Fruit fly (Drosophila melanogaster) whole organism, embryonic: ENCODE results near the gene CG13315.

Experiments used
- Bteb2 ChIP-seq: fragments of 200-800 bp; sonication (Bioruptor generic); optimal IDR thresholded peaks from 2 replicates; lab custom pipeline; 2016; ENCODE audit warnings: missing biosample characterization, missing genetic modification characterization
- CG10267 ChIP-seq: fragments of 200-800 bp; sonication (Bioruptor generic); optimal IDR thresholded peaks from 2 replicates; lab custom pipeline; 2018; ENCODE audit warnings: missing biosample characterization, mild to moderate bottlenecking, missing genetic modification characterization, moderate library complexity
- CG12219 ChIP-seq: fragments of 200-800 bp; sonication (Bioruptor generic); optimal IDR thresholded peaks from 3 replicates; lab custom pipeline; 2018; ENCODE audit warnings: missing biosample characterization, mild to moderate bottlenecking, missing genetic modification characterization
- CG12659 ChIP-seq: fragments of 200-800 bp; sonication (Bioruptor generic); optimal IDR thresholded peaks from 3 replicates; lab custom pipeline; 2017; ENCODE audit warnings: mild to moderate bottlenecking, missing biosample characterization, missing genetic modification reagents, missing genetic modification characterization
- CG12769 ChIP-seq: fragments of 200-800 bp; sonication (Bioruptor generic); optimal IDR thresholded peaks from 2 replicates; lab custom pipeline; 2019; ENCODE audit warnings: missing biosample characterization, mild to moderate bottlenecking, missing genetic modification characterization, moderate library complexity
- CG13123 ChIP-seq: fragments of 200-800 bp; sonication (Bioruptor generic); optimal IDR thresholded peaks from 2 replicates; lab custom pipeline; 2016; ENCODE audit warnings: missing biosample characterization, missing genetic modification characterization
- CG13424 ChIP-seq: fragments of 200-800 bp; sonication (Bioruptor generic); optimal IDR thresholded peaks from 2 replicates; lab custom pipeline; 2019; ENCODE audit warnings: missing biosample characterization, mild to moderate bottlenecking, missing genetic modification characterization, moderate library complexity
- CG14710 ChIP-seq: fragments of 200-800 bp; sonication (Bioruptor generic); optimal IDR thresholded peaks from 3 replicates; lab custom pipeline; 2019; ENCODE audit warnings: missing biosample characterization, mild to moderate bottlenecking, missing genetic modification characterization, moderate library complexity
- CG16815 ChIP-seq: fragments of 200-800 bp; sonication (Bioruptor generic); optimal IDR thresholded peaks from 3 replicates; lab custom pipeline; 2017; ENCODE audit warnings: missing biosample characterization, mild to moderate bottlenecking, missing genetic modification characterization
- CG18619 ChIP-seq: fragments of 200-800 bp; sonication (Bioruptor generic); optimal IDR thresholded peaks from 3 replicates; lab custom pipeline; 2017; ENCODE audit warnings: missing biosample characterization, mild to moderate bottlenecking, missing genetic modification characterization
- CG2129 ChIP-seq: fragments of 200-800 bp; sonication (Bioruptor generic); IDR thresholded peaks from 2 replicates; pipeline ENCODE4 v1.3.6; 2022; ENCODE audit warnings: missing biosample characterization, missing genetic modification characterization; ENCODE audit not compliant: partially characterized antibody
- CG2199 ChIP-seq: fragments of 200-800 bp; sonication (Bioruptor generic); IDR thresholded peaks from 3 replicates; pipeline ENCODE4 v1.3.6; 2022; ENCODE audit warnings: missing biosample characterization, missing genetic modification characterization
- CG30403 ChIP-seq: fragments of 200-800 bp; sonication (Bioruptor generic); optimal IDR thresholded peaks from 3 replicates; lab custom pipeline; 2016; ENCODE audit warnings: missing biosample characterization, missing genetic modification characterization
- CG3726 ChIP-seq: fragments of 200-800 bp; sonication (Bioruptor generic); IDR thresholded peaks from 3 replicates; pipeline ENCODE4, ENCODE4 v1.3.6; 2022; ENCODE audit warnings: missing biosample characterization, missing genetic modification characterization
- CG5245 ChIP-seq: fragments of 200-800 bp; sonication (Bioruptor generic); optimal IDR thresholded peaks from 3 replicates; lab custom pipeline; 2016; ENCODE audit warnings: missing biosample characterization, missing genetic modification characterization
- CG6791 ChIP-seq: fragments of 200-800 bp; sonication (Bioruptor generic); IDR thresholded peaks from 3 replicates; pipeline ENCODE4 v1.3.6; 2022; ENCODE audit warnings: missing biosample characterization, missing genetic modification characterization; ENCODE audit not compliant: partially characterized antibody
- CG7372 ChIP-seq: fragments of 200-800 bp; sonication (Bioruptor generic); IDR thresholded peaks from 2 replicates; pipeline ENCODE4 v1.3.6; 2022; ENCODE audit warnings: missing biosample characterization, missing genetic modification characterization
- CG7556 ChIP-seq: fragments of 200-800 bp; sonication (Bioruptor generic); optimal IDR thresholded peaks from 2 replicates; lab custom pipeline; 2017; ENCODE audit warnings: missing biosample characterization, mild to moderate bottlenecking, missing genetic modification characterization
- CG8281 ChIP-seq: fragments of 200-800 bp; sonication (Bioruptor generic); optimal IDR thresholded peaks from 2 replicates; lab custom pipeline; 2018; ENCODE audit warnings: missing biosample characterization, mild to moderate bottlenecking, missing genetic modification characterization, moderate library complexity
- CG9817 ChIP-seq: fragments of 200-800 bp; sonication (Bioruptor generic); optimal IDR thresholded peaks from 2 replicates; lab custom pipeline; 2018; ENCODE audit warnings: missing biosample characterization, mild to moderate bottlenecking, missing genetic modification characterization, moderate library complexity
- CoRest ChIP-seq: fragments of 200-800 bp; sonication (Bioruptor generic); optimal IDR thresholded peaks from 3 replicates; lab custom pipeline; 2018; ENCODE audit warnings: missing biosample characterization, mild to moderate bottlenecking, missing genetic modification characterization, moderate library complexity
- CrebB ChIP-seq: fragments of 200-800 bp; sonication (Bioruptor generic); optimal IDR thresholded peaks from 3 replicates; lab custom pipeline; 2018; ENCODE audit warnings: missing biosample characterization, mild to moderate bottlenecking, missing genetic modification characterization
- Dip3 ChIP-seq: fragments of 200-800 bp; sonication (Bioruptor generic); optimal IDR thresholded peaks from 3 replicates; lab custom pipeline; 2016; ENCODE audit warnings: missing biosample characterization, missing genetic modification characterization
- Elba2 ChIP-seq: fragments of 200-800 bp; sonication (Bioruptor generic); optimal IDR thresholded peaks from 3 replicates; lab custom pipeline; 2016; ENCODE audit warnings: missing biosample characterization, missing genetic modification characterization
- Ets65A ChIP-seq: fragments of 200-800 bp; sonication (Bioruptor generic); peaks from one replicate; lab custom pipeline; 2016; ENCODE audit warnings: missing biosample characterization, missing genetic modification characterization
- Hr3 ChIP-seq: fragments of 200-800 bp; sonication (Bioruptor generic); optimal IDR thresholded peaks from 3 replicates; lab custom pipeline; 2016; ENCODE audit warnings: missing biosample characterization, missing genetic modification characterization
- Hr39 ChIP-seq: fragments of >200 bp; optimal IDR thresholded peaks from 2 replicates; lab custom pipeline; 2017
- Kr ChIP-seq: fragments of 200-800 bp; sonication (Bioruptor generic); optimal IDR thresholded peaks from 2 replicates; lab custom pipeline; 2017; ENCODE audit warnings: missing biosample characterization, mild to moderate bottlenecking, missing genetic modification characterization
- Lhr ChIP-seq: fragments of 200-800 bp; sonication (Bioruptor generic); optimal IDR thresholded peaks from 3 replicates; lab custom pipeline; 2017; ENCODE audit warnings: mild to moderate bottlenecking, missing biosample characterization, missing genetic modification reagents, missing genetic modification characterization
- Lim3 ChIP-seq: fragments of 200-800 bp; sonication (Bioruptor generic); IDR thresholded peaks from 2 replicates; pipeline ENCODE4 v1.3.6; 2022; ENCODE audit warnings: missing biosample characterization, missing genetic modification characterization
- Med ChIP-seq: fragments of 200-800 bp; sonication (Bioruptor generic); peaks from one replicate; lab custom pipeline; 2016; ENCODE audit warnings: missing biosample characterization, missing genetic modification characterization, mild to moderate bottlenecking, inconsistent platforms, moderate library complexity
- Meics ChIP-seq: fragments of 200-800 bp; sonication (Bioruptor generic); optimal IDR thresholded peaks from 2 replicates; lab custom pipeline; 2017; ENCODE audit warnings: missing biosample characterization, mild to moderate bottlenecking, missing genetic modification characterization
- Poxn ChIP-seq: fragments of 200-800 bp; sonication (Bioruptor generic); IDR thresholded peaks from 2 replicates; pipeline ENCODE4 v1.3.6; 2022; ENCODE audit warnings: missing biosample characterization, missing genetic modification characterization
- Six4 ChIP-seq: fragments of 200-800 bp; sonication (Bioruptor generic); optimal IDR thresholded peaks from 2 replicates; lab custom pipeline; 2016; ENCODE audit warnings: missing biosample characterization, missing genetic modification characterization
- Trl ChIP-seq, 3 experiments: fragments of >200 bp in 2 of 3; fragments of 200-800 bp in 1 of 3; sonication (Bioruptor generic) in 1 of 3; optimal IDR thresholded peaks; 2 replicates in 1 of 3; 3 replicates in 2 of 3; lab custom pipeline; 2016 to 2017; ENCODE audit warnings: missing biosample characterization in 1 of 3, missing genetic modification characterization in 1 of 3
- abd-A ChIP-seq: fragments of 200-800 bp; sonication (Bioruptor generic); optimal IDR thresholded peaks from 3 replicates; lab custom pipeline; 2019; ENCODE audit warnings: missing biosample characterization, mild to moderate bottlenecking, missing genetic modification characterization, moderate library complexity
- amos ChIP-seq: fragments of 200-800 bp; sonication (Bioruptor generic); IDR thresholded peaks from 2 replicates; pipeline ENCODE4 v1.3.6; 2022; ENCODE audit warnings: missing biosample characterization, missing genetic modification characterization; ENCODE audit not compliant: partially characterized antibody
- bab2 ChIP-seq: fragments of 200-800 bp; sonication (Bioruptor generic); optimal IDR thresholded peaks from 2 replicates; lab custom pipeline; 2016; ENCODE audit warnings: missing biosample characterization, missing genetic modification characterization
- eve ChIP-seq, 2 experiments: fragments of >200 bp; optimal IDR thresholded peaks; 2 replicates each; lab custom pipeline; 2017; ENCODE audit warnings: missing biosample characterization in 2 of 2, missing genetic modification characterization in 2 of 2
- grau ChIP-seq: fragments of 200-800 bp; optimal IDR thresholded peaks from 3 replicates; lab custom pipeline; 2019; ENCODE audit warnings: missing biosample characterization, mild to moderate bottlenecking, missing genetic modification characterization, moderate library complexity
- lab ChIP-seq: fragments of 200-800 bp; sonication (Bioruptor generic); optimal IDR thresholded peaks from 3 replicates; lab custom pipeline; 2017; ENCODE audit warnings: missing biosample characterization, missing genetic modification characterization, mild to moderate bottlenecking, moderate library complexity, missing genetic modification reagents
- lilli ChIP-seq: fragments of 200-800 bp; sonication (Bioruptor generic); optimal IDR thresholded peaks from 3 replicates; lab custom pipeline; 2016; ENCODE audit warnings: missing biosample characterization, missing genetic modification characterization
- mam ChIP-seq: fragments of 200-800 bp; sonication (Bioruptor generic); optimal IDR thresholded peaks from 3 replicates; lab custom pipeline; 2016; ENCODE audit warnings: missing biosample characterization, missing genetic modification characterization
- phol ChIP-seq: fragments of 200-800 bp; sonication (Bioruptor generic); optimal IDR thresholded peaks from 3 replicates; lab custom pipeline; 2018; ENCODE audit warnings: missing biosample characterization, mild to moderate bottlenecking, missing genetic modification characterization, moderate library complexity
- psq ChIP-seq: fragments of 200-800 bp; sonication (Bioruptor generic); optimal IDR thresholded peaks from 2 replicates; lab custom pipeline; 2017; ENCODE audit warnings: missing biosample characterization, missing genetic modification characterization
- seq ChIP-seq: fragments of 200-800 bp; sonication (Bioruptor generic); IDR thresholded peaks from 2 replicates; pipeline ENCODE4 v1.3.6; 2022; ENCODE audit warnings: missing biosample characterization, missing genetic modification characterization
- shn ChIP-seq: fragments of 200-800 bp; sonication (Bioruptor generic); optimal IDR thresholded peaks from 3 replicates; lab custom pipeline; 2016; ENCODE audit warnings: missing biosample characterization, missing genetic modification characterization
- tll ChIP-seq, 2 experiments: fragments of 200-800 bp in 1 of 2; fragments of >200 bp in 1 of 2; sonication (Bioruptor generic) in 1 of 2; optimal IDR thresholded peaks; 2 replicates each; lab custom pipeline; 2017 to 2019; ENCODE audit warnings: missing biosample characterization in 2 of 2, missing genetic modification characterization in 2 of 2, mild to moderate bottlenecking in 1 of 2, moderate library complexity in 1 of 2
- z ChIP-seq: fragments of 200-800 bp; sonication (Bioruptor generic); IDR thresholded peaks from 3 replicates; pipeline ENCODE4 v1.3.6; 2022; ENCODE audit warnings: missing biosample characterization, missing genetic modification characterization

Gene CG13315

dm6 chr3L:9126021-9126811 lies 29.5 kb downstream of the CG13315 start (continued):
- TF ChIP-seq phol (no peak), CG7372 (GFP tag; lab: Robert Waterston, UW) (no peak), Ets65A (GFP tag; lab: Kevin White, UChicago) (peak; percentile 39), eve (GFP tag; optimal IDR thresholded peaks at IDR 0.05; lab: Kevin White, UChicago) (peak in 1 of 2 experiments; percentile 18), CG30403 (GFP tag; lab: Kevin White, UChicago) (peak; percentile 36), Trl (optimal IDR thresholded peaks at IDR 0.05; lab: Kevin White, UChicago) (peak in 1 of 2 experiments; percentile 22), Trl (GFP tag; optimal IDR thresholded peaks at IDR 0.05; lab: Kevin White, UChicago) (no peak), CG13123 (GFP tag; lab: Kevin White, UChicago) (no peak), CG18619 (GFP tag; lab: Kevin White, UChicago) (peak; percentile 53), mam (GFP tag; lab: Kevin White, UChicago) (no peak), Elba2 (GFP tag; lab: Kevin White, UChicago) (no peak), CG2199 (GFP tag; lab: Robert Waterston, UW) (peak; percentile 45; the same call in 1 of the 3 replicates), seq (no peak), Med (GFP tag; lab: Kevin White, UChicago) (peak; percentile 67), CG6791 (no peak), CG2129 (GFP tag; lab: Robert Waterston, UW) (no peak), Lim3 (GFP tag; lab: Robert Waterston, UW) (peak; percentile 13; the same call in 1 of the 2 replicates), CoRest (tag; lab: Kevin White, UChicago) (peak; percentile 15), CG12769 (tag; lab: Kevin White, UChicago) (peak; percentile 42), CG14710 (no peak), CG3726 (GFP tag; lab: Robert Waterston, UW) (no peak), shn (GFP tag; lab: Kevin White, UChicago) (no peak), Hr39 (no peak), tll (GFP tag; optimal IDR thresholded peaks at IDR 0.05; lab: Kevin White, UChicago) (no peak), CG5245 (no peak), CG10267 (no peak), amos (GFP tag; lab: Robert Waterston, UW) (no peak), CG7556 (GFP tag; lab: Kevin White, UChicago) (peak; percentile 59), Six4 (no peak), lilli (GFP tag; lab: Kevin White, UChicago) (no peak), CG13424 (tag; lab: Kevin White, UChicago) (peak; percentile 1), abd-A (tag; lab: Kevin White, UChicago) (no peak), CG12219 (GFP tag; lab: Kevin White, UChicago) (no peak), Poxn (GFP tag; lab: Robert Waterston, UW) (no peak), Meics (GFP tag; lab: Kevin White, UChicago) (peak; percentile 32), grau (tag; lab: Kevin White, UChicago) (no peak), lab (GFP tag; lab: Kevin White, UChicago) (peak; percentile 20), CG16815 (GFP tag; lab: Kevin White, UChicago) (peak; percentile 15), bab2 (no peak), psq (GFP tag; lab: Kevin White, UChicago) (no peak), CG8281 (no peak), Kr (GFP tag; lab: Kevin White, UChicago) (no peak), CG9817 (no peak), z (GFP tag; lab: Robert Waterston, UW) (peak; percentile 37; the same call in 1 of the 3 replicates), Dip3 (GFP tag; lab: Kevin White, UChicago) (no peak), CG12659 (GFP tag; lab: Kevin White, UChicago) (no peak), Bteb2 (GFP tag; lab: Kevin White, UChicago) (no peak), CrebB (tag; lab: Kevin White, UChicago) (no peak), Hr3 (GFP tag; lab: Kevin White, UChicago) (peak; percentile 19), Lhr (GFP tag; lab: Kevin White, UChicago) (no peak)
